Fruit fly (Drosophila melanogaster) whole organism, embryonic: Measurements from ENCODE around the gene Sik2.

Experiments
- Ada2b ChIP-seq: fragments of 200-800 bp; sonication (Bioruptor generic); IDR thresholded peaks from 2 replicates; pipeline ENCODE4 v1.3.6; 2022; ENCODE audit warnings: missing biosample characterization, missing genetic modification characterization
- C15 ChIP-seq: fragments of 200-800 bp; sonication (Bioruptor generic); IDR thresholded peaks from 3 replicates; pipeline ENCODE4 v1.3.6; 2022; ENCODE audit warnings: missing biosample characterization, missing genetic modification characterization
- CG10543 ChIP-seq: fragments of 200-800 bp; sonication (Bioruptor generic); optimal IDR thresholded peaks from 3 replicates; lab custom pipeline; 2017; ENCODE audit warnings: missing biosample characterization, mild to moderate bottlenecking, missing genetic modification characterization, moderate library complexity
- CG12219 ChIP-seq: fragments of 200-800 bp; sonication (Bioruptor generic); optimal IDR thresholded peaks from 3 replicates; lab custom pipeline; 2018; ENCODE audit warnings: missing biosample characterization, mild to moderate bottlenecking, missing genetic modification characterization
- CG14667 ChIP-seq: fragments of 200-800 bp; sonication (Bioruptor generic); IDR thresholded peaks from 2 replicates; pipeline ENCODE4 v1.3.6; 2022; ENCODE audit warnings: missing biosample characterization, missing genetic modification characterization
- CG14860 ChIP-seq: fragments of 200-800 bp; sonication (Bioruptor generic); IDR thresholded peaks from 3 replicates; pipeline ENCODE4 v1.3.6; 2022; ENCODE audit warnings: missing biosample characterization, missing genetic modification characterization; ENCODE audit not compliant: partially characterized antibody
- CG17186 ChIP-seq: fragments of 200-800 bp; sonication (Bioruptor generic); optimal IDR thresholded peaks from 3 replicates; lab custom pipeline; 2017; ENCODE audit warnings: missing biosample characterization, missing genetic modification reagents, missing genetic modification characterization
- CG17568 ChIP-seq: fragments of 200-800 bp; sonication (Bioruptor generic); optimal IDR thresholded peaks from 2 replicates; lab custom pipeline; 2018; ENCODE audit warnings: missing biosample characterization, mild to moderate bottlenecking, missing genetic modification characterization, moderate library complexity
- CG17802 ChIP-seq: fragments of 200-800 bp; sonication (Bioruptor generic); optimal IDR thresholded peaks from 2 replicates; lab custom pipeline; 2018; ENCODE audit warnings: missing biosample characterization, mild to moderate bottlenecking, missing genetic modification characterization, moderate library complexity
- CG1792 ChIP-seq: fragments of 200-800 bp; sonication (Bioruptor generic); optimal IDR thresholded peaks from 2 replicates; lab custom pipeline; 2016; ENCODE audit warnings: missing biosample characterization, missing genetic modification characterization
- CG1832 ChIP-seq: fragments of 200-800 bp; sonication (Bioruptor generic); optimal IDR thresholded peaks from 2 replicates; lab custom pipeline; 2017; ENCODE audit warnings: missing biosample characterization, mild to moderate bottlenecking, missing genetic modification characterization, inconsistent platforms
- CG18764 ChIP-seq: fragments of 200-800 bp; sonication (Bioruptor generic); optimal IDR thresholded peaks from 3 replicates; lab custom pipeline; 2016; ENCODE audit warnings: missing biosample characterization, missing genetic modification characterization
- CG3065 ChIP-seq: fragments of 200-800 bp; sonication (Bioruptor generic); optimal IDR thresholded peaks from 2 replicates; lab custom pipeline; 2016; ENCODE audit warnings: missing biosample characterization, missing genetic modification characterization
- CG31224 ChIP-seq: fragments of 200-800 bp; sonication (Bioruptor generic); IDR thresholded peaks from 2 replicates; pipeline ENCODE4 v1.3.6; 2022; ENCODE audit warnings: missing biosample characterization, missing genetic modification characterization
- CG3281 ChIP-seq: fragments of 200-800 bp; sonication (Bioruptor generic); optimal IDR thresholded peaks from 3 replicates; lab custom pipeline; 2017; ENCODE audit warnings: missing biosample characterization, mild to moderate bottlenecking, missing genetic modification characterization
- CG34422 ChIP-seq: fragments of 200-800 bp; sonication (Bioruptor generic); IDR thresholded peaks from 3 replicates; pipeline ENCODE4 v1.3.6; 2022; ENCODE audit warnings: missing biosample characterization, missing genetic modification characterization
- CG42726 ChIP-seq: fragments of 200-800 bp; sonication (Bioruptor generic); IDR thresholded peaks from 2 replicates; pipeline ENCODE4 v1.3.6; 2022; ENCODE audit warnings: missing biosample characterization, missing genetic modification characterization; ENCODE audit not compliant: partially characterized antibody
- CG4424 ChIP-seq: fragments of 200-800 bp; sonication (Bioruptor generic); optimal IDR thresholded peaks from 3 replicates; lab custom pipeline; 2016; ENCODE audit warnings: missing biosample characterization, missing genetic modification characterization
- CG7963 ChIP-seq: fragments of 200-800 bp; sonication (Bioruptor generic); IDR thresholded peaks from 3 replicates; pipeline ENCODE4 v1.3.6; 2022; ENCODE audit warnings: missing biosample characterization, missing genetic modification characterization; ENCODE audit not compliant: partially characterized antibody
- CG7987 ChIP-seq: fragments of 200-800 bp; sonication (Bioruptor generic); optimal IDR thresholded peaks from 2 replicates; lab custom pipeline; 2018; ENCODE audit warnings: missing biosample characterization, mild to moderate bottlenecking, missing genetic modification characterization, moderate library complexity
- CG8944 ChIP-seq: fragments of 200-800 bp; sonication (Bioruptor generic); optimal IDR thresholded peaks from 3 replicates; lab custom pipeline; 2016; ENCODE audit warnings: missing biosample characterization, missing genetic modification characterization
- Deaf1 ChIP-seq: fragments of 200-800 bp; optimal IDR thresholded peaks from 3 replicates; lab custom pipeline; 2019; ENCODE audit warnings: missing biosample characterization, mild to moderate bottlenecking, missing genetic modification characterization, moderate library complexity
- Dek ChIP-seq: fragments of 200-800 bp; sonication (Bioruptor generic); optimal IDR thresholded peaks from 3 replicates; lab custom pipeline; 2019; ENCODE audit warnings: missing biosample characterization, mild to moderate bottlenecking, missing genetic modification characterization, moderate library complexity
- Fer1 ChIP-seq: fragments of 200-800 bp; sonication (Bioruptor generic); optimal IDR thresholded peaks from 2 replicates; lab custom pipeline; 2017; ENCODE audit warnings: missing biosample characterization, mild to moderate bottlenecking, missing genetic modification characterization
- Hand ChIP-seq: fragments of 200-800 bp; sonication (Bioruptor generic); optimal IDR thresholded peaks from 2 replicates; lab custom pipeline; 2017; ENCODE audit warnings: mild to moderate bottlenecking, missing biosample characterization, missing genetic modification reagents, missing genetic modification characterization
- HmgD ChIP-seq: fragments of 200-800 bp; sonication (Bioruptor generic); optimal IDR thresholded peaks from 3 replicates; lab custom pipeline; 2016; ENCODE audit warnings: missing biosample characterization, missing genetic modification characterization
- MESR4 ChIP-seq: fragments of 200-800 bp; sonication (Bioruptor generic); optimal IDR thresholded peaks from 2 replicates; lab custom pipeline; 2018; ENCODE audit warnings: missing biosample characterization, mild to moderate bottlenecking, missing genetic modification characterization, moderate library complexity
- Mrtf ChIP-seq: fragments of 200-800 bp; sonication (Bioruptor generic); IDR thresholded peaks from 3 replicates; pipeline ENCODE4 v1.3.6; 2022; ENCODE audit warnings: missing biosample characterization, missing genetic modification characterization
- Ravus ChIP-seq: fragments of 200-800 bp; sonication (Bioruptor generic); IDR thresholded peaks from 2 replicates; pipeline ENCODE4 v1.3.6; 2022; ENCODE audit warnings: missing biosample characterization, missing genetic modification characterization
- Scr ChIP-seq: fragments of 200-800 bp; sonication (Bioruptor generic); IDR thresholded peaks from 2 replicates; pipeline ENCODE4 v1.3.6; 2022; ENCODE audit warnings: missing biosample characterization, missing genetic modification characterization; ENCODE audit not compliant: partially characterized antibody
- Tbp ChIP-seq: fragments of >200 bp; optimal IDR thresholded peaks from 2 replicates; lab custom pipeline; 2018; ENCODE audit warnings: missing biosample characterization, missing genetic modification characterization
- az2 ChIP-seq: fragments of 200-800 bp; sonication (Bioruptor generic); optimal IDR thresholded peaks from 3 replicates; lab custom pipeline; 2016; ENCODE audit warnings: missing biosample characterization, missing genetic modification characterization
- bab2 ChIP-seq: fragments of 200-800 bp; sonication (Bioruptor generic); optimal IDR thresholded peaks from 2 replicates; lab custom pipeline; 2016; ENCODE audit warnings: missing biosample characterization, missing genetic modification characterization
- bcd ChIP-seq: fragments of 200-800 bp; sonication (Bioruptor generic); optimal IDR thresholded peaks from 2 replicates; lab custom pipeline; 2017; ENCODE audit warnings: missing biosample characterization, mild to moderate bottlenecking, missing genetic modification characterization
- cg ChIP-seq: fragments of 200-800 bp; sonication (Bioruptor generic); optimal IDR thresholded peaks from 3 replicates; lab custom pipeline; 2019; ENCODE audit warnings: missing biosample characterization, mild to moderate bottlenecking, missing genetic modification characterization, moderate library complexity
- chif ChIP-seq, 2 experiments: fragments of 200-800 bp; sonication (Bioruptor generic); optimal IDR thresholded peaks; 3 replicates each; lab custom pipeline; 2016; ENCODE audit warnings: missing biosample characterization in 2 of 2, missing genetic modification characterization in 2 of 2
- dimm ChIP-seq: fragments of 200-800 bp; sonication (Bioruptor generic); IDR thresholded peaks from 2 replicates; pipeline ENCODE4 v1.3.6; 2022; ENCODE audit warnings: missing biosample characterization, missing genetic modification characterization
- emc ChIP-seq: fragments of 200-800 bp; sonication (Bioruptor generic); optimal IDR thresholded peaks from 2 replicates; lab custom pipeline; 2016; ENCODE audit warnings: missing biosample characterization, missing genetic modification characterization
- ham ChIP-seq: fragments of 200-800 bp; sonication (Bioruptor generic); IDR thresholded peaks from 2 replicates; pipeline ENCODE4 v1.3.6; 2022; ENCODE audit warnings: missing biosample characterization, missing genetic modification characterization
- kay ChIP-seq: fragments of 200-800 bp; sonication (Bioruptor generic); optimal IDR thresholded peaks from 2 replicates; lab custom pipeline; 2016; ENCODE audit warnings: missing biosample characterization, missing genetic modification characterization
- lbe ChIP-seq: fragments of 200-800 bp; sonication (Bioruptor generic); optimal IDR thresholded peaks from 2 replicates; lab custom pipeline; 2016; ENCODE audit warnings: missing biosample characterization, mild to moderate bottlenecking, missing genetic modification characterization
- p53 ChIP-seq: fragments of 200-800 bp; sonication (Bioruptor generic); optimal IDR thresholded peaks from 2 replicates; lab custom pipeline; 2016; ENCODE audit warnings: missing biosample characterization, missing genetic modification characterization
- pita ChIP-seq: fragments of 200-800 bp; sonication (Bioruptor generic); optimal IDR thresholded peaks from 2 replicates; lab custom pipeline; 2017; ENCODE audit warnings: missing biosample characterization, mild to moderate bottlenecking, missing genetic modification characterization
- psq ChIP-seq: fragments of 200-800 bp; sonication (Bioruptor generic); optimal IDR thresholded peaks from 2 replicates; lab custom pipeline; 2017; ENCODE audit warnings: missing biosample characterization, missing genetic modification characterization
- sisA ChIP-seq: fragments of 200-800 bp; sonication (Bioruptor generic); IDR thresholded peaks from 2 replicates; pipeline ENCODE4 v1.3.6; 2022; ENCODE audit warnings: missing biosample characterization, missing genetic modification characterization
- sob ChIP-seq: fragments of 200-800 bp; sonication (Bioruptor generic); IDR thresholded peaks from 2 replicates; pipeline ENCODE4 v1.3.6; 2022; ENCODE audit warnings: missing biosample characterization, missing genetic modification characterization
- sqz ChIP-seq: fragments of 200-800 bp; sonication (Bioruptor generic); optimal IDR thresholded peaks from 3 replicates; lab custom pipeline; 2018; ENCODE audit warnings: missing biosample characterization, mild to moderate bottlenecking, missing genetic modification characterization
- stc ChIP-seq: fragments of 200-800 bp; sonication (Bioruptor generic); IDR thresholded peaks from 2 replicates; pipeline ENCODE4 v1.3.6; 2022; ENCODE audit warnings: missing biosample characterization, missing genetic modification characterization
- tap ChIP-seq: fragments of 200-800 bp; optimal IDR thresholded peaks from 3 replicates; lab custom pipeline; 2019; ENCODE audit warnings: missing biosample characterization, mild to moderate bottlenecking, missing genetic modification characterization, moderate library complexity
- toy ChIP-seq: fragments of 200-800 bp; sonication (Bioruptor generic); IDR thresholded peaks from 2 replicates; pipeline ENCODE4 v1.3.6; 2022; ENCODE audit warnings: missing biosample characterization, missing genetic modification characterization
- zfh1 ChIP-seq: fragments of 200-800 bp; sonication (Bioruptor generic); IDR thresholded peaks from 3 replicates; pipeline ENCODE4 v1.3.6; 2022; ENCODE audit warnings: missing biosample characterization, missing genetic modification characterization

The Sik2 gene

DNA sequence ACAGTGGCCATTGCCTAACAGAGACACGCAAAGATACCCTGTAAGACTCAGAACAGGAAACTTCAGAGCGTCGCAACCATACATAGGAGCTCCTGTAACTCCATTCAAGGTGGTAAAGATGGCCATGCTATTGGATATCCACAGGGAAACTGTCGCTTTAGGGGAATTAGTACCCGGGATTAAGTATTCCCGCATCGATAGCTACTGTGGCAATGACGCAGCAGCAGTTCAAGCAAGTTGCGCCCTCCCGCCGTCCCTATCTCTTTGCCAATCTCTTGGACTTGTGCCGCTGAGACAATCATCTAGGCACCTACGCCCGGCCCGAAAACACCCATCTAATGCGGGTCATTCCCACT is 9.0 kb upstream of the Sik2 start (continued):
- TF ChIP-seq Hand (GFP tag; lab: Kevin White, UChicago) (peak; percentile 66), HmgD (GFP tag; lab: Kevin White, UChicago) (no peak), tap (peak; percentile 57), CG17802 (tag; lab: Kevin White, UChicago) (no peak), kay (GFP tag; lab: Kevin White, UChicago) (peak; percentile 98), CG14860 (GFP tag; lab: Robert Waterston, UW) (no peak), lbe (GFP tag; lab: Kevin White, UChicago) (no peak), sisA (GFP tag; lab: Robert Waterston, UW) (peak; percentile 69), Dek (peak; percentile 58), CG8944 (GFP tag; lab: Kevin White, UChicago) (peak; percentile 9), CG18764 (no peak), dimm (GFP tag; lab: Robert Waterston, UW) (0 out of 2 replicates have a peak, but pooled peaks have one; percentile 23), CG12219 (peak; percentile 48), bab2 (no peak), CG3065 (GFP tag; lab: Kevin White, UChicago) (no peak), CG17186 (GFP tag; lab: Kevin White, UChicago) (no peak), CG1792 (GFP tag; lab: Kevin White, UChicago) (peak; percentile 25), ham (GFP tag; lab: Robert Waterston, UW) (no peak; the same call in 1 of the 2 replicates), bcd (peak; percentile 65), sob (GFP tag; lab: Robert Waterston, UW) (peak; percentile 77), CG1832 (GFP tag; lab: Kevin White, UChicago) (no peak), Ada2b (GFP tag; lab: Robert Waterston, UW) (peak; percentile 76), CG4424 (GFP tag; lab: Kevin White, UChicago) (no peak), CG10543 (GFP tag; lab: Kevin White, UChicago) (peak; percentile 84), CG7987 (peak; percentile 42), zfh1 (GFP tag; lab: Robert Waterston, UW) (peak; percentile 74; the same call in 2 of the 3 replicates), pita (GFP tag; lab: Kevin White, UChicago) (no peak), C15 (no peak), Scr (no peak), toy (GFP tag; lab: Robert Waterston, UW) (peak; percentile 57; the same call in 1 of the 2 replicates), emc (GFP tag; lab: Kevin White, UChicago) (peak; percentile 16), MESR4 (GFP tag; lab: Kevin White, UChicago) (no peak), sqz (GFP tag; lab: Kevin White, UChicago) (no peak), CG17568 (GFP tag; lab: Kevin White, UChicago) (no peak), Tbp (GFP tag; lab: Kevin White, UChicago) (no peak), Deaf1 (tag; lab: Kevin White, UChicago) (peak; percentile 31), CG14667 (GFP tag; lab: Robert Waterston, UW) (peak; percentile 31; the same call in 1 of the 2 replicates), CG34422 (GFP tag; lab: Robert Waterston, UW) (peak; percentile 66; the same call in 2 of the 3 replicates), p53 (GFP tag; lab: Kevin White, UChicago) (no peak), Mrtf (GFP tag; lab: Robert Waterston, UW) (peak; percentile 76), cg (GFP tag; lab: Kevin White, UChicago) (no peak), chif (GFP tag; optimal IDR thresholded peaks at IDR 0.05; lab: Kevin White, UChicago) (peak in 1 of 2 experiments; percentile 43), psq (GFP tag; lab: Kevin White, UChicago) (no peak), az2 (peak; percentile 13), Fer1 (GFP tag; lab: Kevin White, UChicago) (peak; percentile 82), CG42726 (GFP tag; lab: Robert Waterston, UW) (no peak), Ravus (GFP tag; lab: Robert Waterston, UW) (peak; percentile 20), stc (GFP tag; lab: Robert Waterston, UW) (peak; percentile 47; the same call in 1 of the 2 replicates), CG7963 (GFP tag; lab: Robert Waterston, UW) (no peak), CG31224 (GFP tag; lab: Robert Waterston, UW) (0 out of 2 replicates have a peak, but pooled peaks have one; percentile 21), CG3281 (peak; percentile 76)
